Worm (Caenorhabditis elegans) whole organism, L1 larva: ENCODE results near the gene eol-1.

Source experiments
- C04F5.9 ChIP-seq: sonication (generic microtip); optimal IDR thresholded peaks from 2 replicates; lab custom pipeline; 2016; ENCODE audit warnings: missing genetic modification characterization, missing compliant biosample characterization
- C16A3.4 ChIP-seq: fragments of 150-350 bp; optimal IDR thresholded peaks from 2 replicates; lab custom pipeline; 2014; ENCODE audit warnings: missing biosample characterization, missing genetic modification characterization
- aha-1 ChIP-seq: fragments of 150-350 bp; optimal IDR thresholded peaks from 2 replicates; lab custom pipeline; 2014; ENCODE audit warnings: missing biosample characterization, missing genetic modification characterization
- alr-1 ChIP-seq: fragments of 200-800 bp; sonication (Bioruptor generic); optimal IDR thresholded peaks from 2 replicates; lab custom pipeline; 2018; ENCODE audit warnings: borderline replicate concordance, mild to moderate bottlenecking, missing genetic modification characterization, missing compliant biosample characterization
- ama-1 ChIP-seq: fragments of 150-350 bp; optimal IDR thresholded peaks from 2 replicates; lab custom pipeline; 2014
- blmp-1 ChIP-seq: fragments of 150-350 bp; optimal IDR thresholded peaks from 2 replicates; lab custom pipeline; 2014; ENCODE audit warnings: missing biosample characterization, missing genetic modification characterization
- ceh-8 ChIP-seq: fragments of 200-800 bp; sonication (Bioruptor generic); optimal IDR thresholded peaks from 2 replicates; lab custom pipeline; 2018; ENCODE audit warnings: mild to moderate bottlenecking, missing genetic modification characterization, moderate library complexity, missing compliant biosample characterization
- ceh-82 ChIP-seq, 3 experiments: fragments of 150-350 bp in 1 of 3; sonication (generic microtip) in 2 of 3; optimal IDR thresholded peaks; 2 replicates each; lab custom pipeline; 2014 to 2017; ENCODE audit warnings: missing biosample characterization in 3 of 3, missing genetic modification characterization in 3 of 3
- ceh-88 ChIP-seq: fragments of 200-800 bp; sonication (Bioruptor generic); IDR thresholded peaks from 2 replicates; pipeline ENCODE4 v1.3.6; 2022; ENCODE audit warnings: missing genetic modification characterization, missing compliant biosample characterization
- ceh-90 ChIP-seq: sonication (generic microtip); optimal IDR thresholded peaks from 2 replicates; lab custom pipeline; 2016; ENCODE audit warnings: missing genetic modification characterization, missing compliant biosample characterization
- ces-1 ChIP-seq: fragments of 150-350 bp; optimal IDR thresholded peaks from 2 replicates; lab custom pipeline; 2014; ENCODE audit warnings: missing biosample characterization, missing genetic modification reagents, missing genetic modification characterization
- dpl-1 ChIP-seq, 3 experiments: fragments of 150-350 bp in 2 of 3; sonication (generic microtip) in 1 of 3; optimal IDR thresholded peaks; 2 replicates each; lab custom pipeline; 2014 to 2017; ENCODE audit warnings: missing biosample characterization in 3 of 3, missing genetic modification characterization in 3 of 3, missing genetic modification reagents in 3 of 3
- efl-1 ChIP-seq, 4 experiments: fragments of 150-350 bp; optimal IDR thresholded peaks in 3 of 4; peaks in 1 of 4; 1 replicate in 1 of 4; 2 replicates in 3 of 4; lab custom pipeline; 2014; ENCODE audit warnings: missing biosample characterization in 2 of 4, missing genetic modification characterization in 2 of 4, missing genetic modification reagents in 2 of 4
- egl-13 ChIP-seq: sonication (generic microtip); optimal IDR thresholded peaks from 2 replicates; lab custom pipeline; 2016; ENCODE audit warnings: missing genotype, missing genetic modification reagents, missing genetic modification characterization, missing compliant biosample characterization
- elt-2 ChIP-seq: sonication (generic microtip); optimal IDR thresholded peaks from 2 replicates; lab custom pipeline; 2016; ENCODE audit warnings: missing genetic modification characterization, mild to moderate bottlenecking, inconsistent platforms, missing compliant biosample characterization, missing genetic modification reagents
- ets-5 ChIP-seq: fragments of 200-800 bp; sonication (Bioruptor generic); IDR thresholded peaks from 2 replicates; pipeline ENCODE4 v1.3.6; 2022; ENCODE audit warnings: missing genetic modification characterization, missing compliant biosample characterization
- fkh-10 ChIP-seq: sonication (generic microtip); optimal IDR thresholded peaks from 2 replicates; lab custom pipeline; 2017; ENCODE audit warnings: missing biosample characterization, missing genetic modification reagents, missing genetic modification characterization
- fkh-4 ChIP-seq: sonication (generic microtip); optimal IDR thresholded peaks from 2 replicates; lab custom pipeline; 2016; ENCODE audit warnings: missing compliant biosample characterization, missing genetic modification characterization, borderline replicate concordance
- fos-1 ChIP-seq: fragments of 150-350 bp; optimal IDR thresholded peaks from 2 replicates; lab custom pipeline; 2014; ENCODE audit warnings: missing biosample characterization, missing genetic modification characterization
- grh-1 ChIP-seq: fragments of 200-800 bp; sonication (Bioruptor generic); IDR thresholded peaks from 2 replicates; pipeline ENCODE4 v1.3.6; 2022; ENCODE audit warnings: missing genetic modification reagents, missing genetic modification characterization, missing compliant biosample characterization
- hlh-4 ChIP-seq: sonication (generic microtip); optimal IDR thresholded peaks from 2 replicates; lab custom pipeline; 2016; ENCODE audit warnings: mild to moderate bottlenecking, missing genetic modification characterization, missing compliant biosample characterization
- irx-1 ChIP-seq: sonication (generic microtip); optimal IDR thresholded peaks from 2 replicates; lab custom pipeline; 2016; ENCODE audit warnings: missing genetic modification characterization, missing compliant biosample characterization
- isw-1 ChIP-seq: fragments of 200-800 bp; sonication (Bioruptor generic); IDR thresholded peaks from 2 replicates; pipeline ENCODE4 v1.3.6; 2022; ENCODE audit warnings: missing genetic modification characterization, missing compliant biosample characterization
- lin-14 ChIP-seq: fragments of 200-800 bp; sonication (Bioruptor generic); optimal IDR thresholded peaks from 2 replicates; lab custom pipeline; 2018; ENCODE audit warnings: mild to moderate bottlenecking, missing genetic modification characterization, moderate library complexity, missing compliant biosample characterization
- lin-15B ChIP-seq: fragments of 150-350 bp; sonication (generic microtip); optimal IDR thresholded peaks from 3 replicates; lab custom pipeline; 2014; ENCODE audit warnings: missing biosample characterization, missing genetic modification characterization
- lin-35 ChIP-seq, 2 experiments: fragments of 150-350 bp; optimal IDR thresholded peaks; 2 replicates each; lab custom pipeline; 2014; ENCODE audit warnings: missing biosample characterization in 2 of 2, missing genetic modification characterization in 2 of 2, missing genetic modification reagents in 2 of 2
- lin-39 ChIP-seq: fragments of 150-350 bp; optimal IDR thresholded peaks from 2 replicates; lab custom pipeline; 2014; ENCODE audit warnings: missing biosample characterization, missing genetic modification reagents, missing genetic modification characterization
- lsy-2 ChIP-seq, 2 experiments: fragments of 150-350 bp; optimal IDR thresholded peaks; 2 replicates each; lab custom pipeline; 2014; ENCODE audit warnings: missing biosample characterization in 2 of 2, missing genetic modification characterization in 2 of 2
- mdl-1 ChIP-seq, 2 experiments: fragments of 150-350 bp; optimal IDR thresholded peaks; 2 replicates each; lab custom pipeline; 2014 to 2017; ENCODE audit warnings: missing biosample characterization in 2 of 2, missing genetic modification characterization in 2 of 2, inconsistent platforms in 1 of 2
- mef-2 ChIP-seq: fragments of 150-350 bp; optimal IDR thresholded peaks from 2 replicates; lab custom pipeline; 2014; ENCODE audit warnings: missing biosample characterization, missing genetic modification characterization
- nhr-20 ChIP-seq: sonication (generic microtip); optimal IDR thresholded peaks from 2 replicates; lab custom pipeline; 2016; ENCODE audit warnings: mild to moderate bottlenecking, missing genetic modification characterization, missing compliant biosample characterization
- nhr-237 ChIP-seq: fragments of 150-350 bp; optimal IDR thresholded peaks from 2 replicates; lab custom pipeline; 2014; ENCODE audit warnings: missing biosample characterization, missing genetic modification characterization
- nhr-28 ChIP-seq: fragments of 150-350 bp; optimal IDR thresholded peaks from 2 replicates; lab custom pipeline; 2014; ENCODE audit warnings: missing biosample characterization, missing genetic modification characterization
- nhr-47 ChIP-seq: sonication (generic microtip); optimal IDR thresholded peaks from 2 replicates; lab custom pipeline; 2016; ENCODE audit warnings: mild to moderate bottlenecking, missing genetic modification characterization, moderate library complexity, missing compliant biosample characterization
- nhr-77 ChIP-seq: fragments of 150-350 bp; optimal IDR thresholded peaks from 2 replicates; lab custom pipeline; 2014; ENCODE audit warnings: missing biosample characterization, missing genetic modification characterization
- nhr-85 ChIP-seq: sonication (generic microtip); peaks from one replicate; lab custom pipeline; 2016; ENCODE audit warnings: missing genetic modification characterization, inconsistent platforms, missing compliant biosample characterization
- pqm-1 ChIP-seq: sonication (generic microtip); optimal IDR thresholded peaks from 3 replicates; lab custom pipeline; 2017; ENCODE audit warnings: missing biosample characterization, missing genetic modification characterization
- skn-1 ChIP-seq: fragments of 150-350 bp; optimal IDR thresholded peaks from 2 replicates; lab custom pipeline; 2014; ENCODE audit warnings: missing biosample characterization, missing genetic modification characterization
- snpc-4 ChIP-seq: fragments of 150-350 bp; optimal IDR thresholded peaks from 2 replicates; lab custom pipeline; 2014; ENCODE audit warnings: missing biosample characterization, missing genetic modification characterization
- snu-23 ChIP-seq: sonication (generic microtip); optimal IDR thresholded peaks from 2 replicates; lab custom pipeline; 2016; ENCODE audit warnings: missing genetic modification characterization, missing compliant biosample characterization
- sptf-1 ChIP-seq: fragments of 150-350 bp; optimal IDR thresholded peaks from 2 replicates; lab custom pipeline; 2014; ENCODE audit warnings: missing biosample characterization, missing genetic modification characterization
- sup-37 ChIP-seq: fragments of 200-800 bp; sonication (Bioruptor generic); optimal IDR thresholded peaks from 2 replicates; lab custom pipeline; 2018; ENCODE audit warnings: mild to moderate bottlenecking, missing genetic modification characterization, missing compliant biosample characterization
- swsn-7 ChIP-seq: sonication (generic microtip); optimal IDR thresholded peaks from 2 replicates; lab custom pipeline; 2016; ENCODE audit warnings: missing genetic modification characterization, missing compliant biosample characterization
- unc-130 ChIP-seq: fragments of 150-350 bp; optimal IDR thresholded peaks from 2 replicates; lab custom pipeline; 2017; ENCODE audit warnings: missing biosample characterization, missing genetic modification characterization, inconsistent platforms
- unc-30 ChIP-seq: sonication (generic microtip); optimal IDR thresholded peaks from 2 replicates; lab custom pipeline; 2017; ENCODE audit warnings: missing biosample characterization, missing genetic modification characterization
- unc-62 ChIP-seq: fragments of 150-350 bp; optimal IDR thresholded peaks from 2 replicates; lab custom pipeline; 2014; ENCODE audit warnings: missing biosample characterization, missing genetic modification reagents, missing genetic modification characterization
- unc-86 ChIP-seq: sonication (generic microtip); optimal IDR thresholded peaks from 2 replicates; lab custom pipeline; 2016; ENCODE audit warnings: missing genetic modification characterization, missing compliant biosample characterization
- unc-98 ChIP-seq: fragments of 200-800 bp; sonication (Bioruptor generic); IDR thresholded peaks from 2 replicates; pipeline ENCODE4 v1.3.6; 2022; ENCODE audit warnings: missing genetic modification characterization, missing compliant biosample characterization
- zag-1 ChIP-seq: fragments of 150-350 bp; optimal IDR thresholded peaks from 2 replicates; lab custom pipeline; 2014; ENCODE audit warnings: missing biosample characterization, missing genetic modification characterization
- zip-4 ChIP-seq: fragments of 200-800 bp; sonication (Bioruptor generic); optimal IDR thresholded peaks from 2 replicates; lab custom pipeline; 2018; ENCODE audit warnings: mild to moderate bottlenecking, missing genetic modification characterization, moderate library complexity, missing compliant biosample characterization

Gene eol-1

ce11 chrV:14013638-14014037 lies 32.9 kb upstream of the eol-1 start:
- TF ChIP-seq aha-1 (tag; lab: Kevin White, UChicago) (no peak), efl-1 (optimal IDR thresholded peaks at IDR 0.05; lab: Kevin White, UChicago) (no peak), efl-1 (GFP tag; optimal IDR thresholded peaks at IDR 0.05 in 1 of 2; lab: Kevin White, UChicago) (peak in 1 of 2 experiments; percentile 71), unc-30 (tag; lab: Kevin White, UChicago) (no peak), isw-1 (GFP tag; lab: Robert Waterston, UW) (no peak), zag-1 (tag; lab: Kevin White, UChicago) (no peak)

ce11 chrV:14012002-14012554 lies 31.4 kb upstream of the eol-1 start, which contains the start of the genes ddx-17 and aip-1:
ddx-17 (minus strand) TSS chrV:14012052.
aip-1 (plus strand) TSS chrV:14012333.
- TF ChIP-seq ceh-82 (tag; optimal IDR thresholded peaks at IDR 0.05; lab: Kevin White, UChicago) = peak in 2 of 3 experiments; percentile 8 to 70
- no peak for TF ChIP-seq unc-98 (GFP tag; lab: Robert Waterston, UW)
- peak; percentile 57 for TF ChIP-seq blmp-1 (tag; lab: Kevin White, UChicago)
- peak; percentile 25 for TF ChIP-seq unc-130
- TF ChIP-seq unc-86 = peak; percentile 56
- peak; percentile 72 for TF ChIP-seq isw-1 (GFP tag; lab: Robert Waterston, UW)
- TF ChIP-seq efl-1 (optimal IDR thresholded peaks at IDR 0.05; lab: Kevin White, UChicago) = peak; percentile 80 to 83
- TF ChIP-seq efl-1 (GFP tag; optimal IDR thresholded peaks at IDR 0.05 in 1 of 2; lab: Kevin White, UChicago) = peak; percentile 76 to 96
- no peak for TF ChIP-seq ceh-90
- no peak for TF ChIP-seq ceh-88
- TF ChIP-seq fkh-4 (tag; lab: Kevin White, UChicago) = no peak
- TF ChIP-seq zip-4 (GFP tag; lab: Kevin White, UChicago) = peak; percentile 38
- no peak for TF ChIP-seq hlh-4 (tag; lab: Kevin White, UChicago)
- TF ChIP-seq nhr-20 (tag; lab: Kevin White, UChicago) = peak; percentile 68
- no peak for TF ChIP-seq pqm-1 (tag; lab: Kevin White, UChicago)
- no peak for TF ChIP-seq ces-1 (GFP tag; lab: Kevin White, UChicago)
- TF ChIP-seq nhr-47 (tag; lab: Kevin White, UChicago) = peak; percentile 81
- peak; percentile 70 for TF ChIP-seq egl-13
- TF ChIP-seq C16A3.4 (tag; lab: Kevin White, UChicago) = peak; percentile 78
- TF ChIP-seq sptf-1 = no peak
- TF ChIP-seq sup-37 (GFP tag; lab: Kevin White, UChicago) = no peak
- no peak for TF ChIP-seq nhr-28 (tag; lab: Kevin White, UChicago)
- peak; percentile 81 to 90 for TF ChIP-seq lin-35 (GFP tag; optimal IDR thresholded peaks at IDR 0.05; lab: Kevin White, UChicago)
- TF ChIP-seq lin-14 (GFP tag; lab: Kevin White, UChicago) = peak; percentile 83
- TF ChIP-seq mef-2 (tag; lab: Kevin White, UChicago) = no peak
- TF ChIP-seq C04F5.9 (tag; lab: Kevin White, UChicago) = peak; percentile 18
- TF ChIP-seq ceh-8 (GFP tag; lab: Kevin White, UChicago) = no peak
- peak; percentile 0 for TF ChIP-seq elt-2 (tag; lab: Kevin White, UChicago)
- no peak for TF ChIP-seq alr-1
- TF ChIP-seq aha-1 (tag; lab: Kevin White, UChicago) = no peak
- peak; percentile 38 for TF ChIP-seq fos-1 (tag; lab: Kevin White, UChicago)
- peak; percentile 99 for TF ChIP-seq skn-1 (tag; lab: Kevin White, UChicago)
- peak; percentile 64 to 82 (median 78) for TF ChIP-seq dpl-1 (GFP tag; optimal IDR thresholded peaks at IDR 0.05; lab: Kevin White, UChicago)
- peak; percentile 19 for TF ChIP-seq lin-39 (tag; lab: Kevin White, UChicago)
- peak; percentile 70 to 89 for TF ChIP-seq lsy-2 (tag; optimal IDR thresholded peaks at IDR 0.05; lab: Kevin White, UChicago)
- TF ChIP-seq zag-1 (tag; lab: Kevin White, UChicago) = no peak
- TF ChIP-seq ets-5 (GFP tag; lab: Robert Waterston, UW) = no peak
- TF ChIP-seq nhr-85 (tag; lab: Kevin White, UChicago) = peak; percentile 81
- TF ChIP-seq snpc-4 = peak; percentile 27
- peak; percentile 19; the same call in 1 of the 2 replicates for TF ChIP-seq grh-1 (GFP tag; lab: Robert Waterston, UW)
- peak; percentile 40 for TF ChIP-seq lin-15B (tag; lab: Kevin White, UChicago)
- peak; percentile 84 for TF ChIP-seq snu-23 (GFP tag; lab: Kevin White, UChicago)
- peak in 1 of 2 experiments; percentile 64 for TF ChIP-seq mdl-1 (tag; optimal IDR thresholded peaks at IDR 0.05; lab: Kevin White, UChicago)
- TF ChIP-seq fkh-10 (GFP tag; lab: Kevin White, UChicago) = no peak
- TF ChIP-seq unc-62 (GFP tag; lab: Kevin White, UChicago) = no peak
- peak; percentile 30 for TF ChIP-seq irx-1 (tag; lab: Kevin White, UChicago)
- no peak for TF ChIP-seq ama-1
- no peak for TF ChIP-seq nhr-237 (tag; lab: Kevin White, UChicago)
- peak; percentile 59 for TF ChIP-seq nhr-77 (tag; lab: Kevin White, UChicago)
- TF ChIP-seq swsn-7 (tag; lab: Kevin White, UChicago) = peak; percentile 63
